Worm (Caenorhabditis elegans) whole organism, L2 larva: ENCODE measurements around the gene srx-104.

Experiments
- C34F6.9 ChIP-seq: fragments of 150-350 bp; optimal IDR thresholded peaks from 2 replicates; lab custom pipeline; 2014; ENCODE audit warnings: missing biosample characterization, missing genetic modification characterization
- F13H6.1 ChIP-seq: sonication (generic microtip); optimal IDR thresholded peaks from 2 replicates; lab custom pipeline; 2016; ENCODE audit warnings: missing genetic modification characterization, missing compliant biosample characterization
- Y55F3AM.14 ChIP-seq: fragments of 200-800 bp; sonication (Bioruptor generic); optimal IDR thresholded peaks from 2 replicates; lab custom pipeline; 2018; ENCODE audit warnings: mild to moderate bottlenecking, missing genetic modification characterization, missing compliant biosample characterization
- ZK546.5 ChIP-seq: sonication (generic microtip); optimal IDR thresholded peaks from 2 replicates; lab custom pipeline; 2017; ENCODE audit warnings: missing biosample characterization, missing genetic modification characterization
- alr-1 ChIP-seq: fragments of 150-350 bp; optimal IDR thresholded peaks from 2 replicates; lab custom pipeline; 2014; ENCODE audit warnings: missing biosample characterization, missing genetic modification characterization
- aly-2 ChIP-seq: fragments of 150-350 bp; optimal IDR thresholded peaks from 2 replicates; lab custom pipeline; 2014; ENCODE audit warnings: missing biosample characterization, missing genetic modification characterization
- ama-1 ChIP-seq: fragments of 150-350 bp; optimal IDR thresholded peaks from 2 replicates; lab custom pipeline; 2018; ENCODE audit warnings: inconsistent platforms
- ceh-16 ChIP-seq: fragments of 150-350 bp; optimal IDR thresholded peaks from 2 replicates; lab custom pipeline; 2014; ENCODE audit warnings: missing biosample characterization, missing genetic modification characterization
- ceh-82 ChIP-seq: fragments of 150-350 bp; optimal IDR thresholded peaks from 2 replicates; lab custom pipeline; 2014; ENCODE audit warnings: missing biosample characterization, missing genetic modification characterization
- crh-2 ChIP-seq: sonication (generic microtip); optimal IDR thresholded peaks from 2 replicates; lab custom pipeline; 2017; ENCODE audit warnings: missing biosample characterization, missing genetic modification characterization
- egl-27 ChIP-seq: sonication (generic microtip); optimal IDR thresholded peaks from 3 replicates; lab custom pipeline; 2017; ENCODE audit warnings: missing biosample characterization, missing genetic modification reagents, missing genetic modification characterization
- elt-1 ChIP-seq: fragments of 150-350 bp; optimal IDR thresholded peaks from 2 replicates; lab custom pipeline; 2014; ENCODE audit warnings: missing biosample characterization, missing genetic modification characterization
- fos-1 ChIP-seq: fragments of 150-350 bp; optimal IDR thresholded peaks from 2 replicates; lab custom pipeline; 2014; ENCODE audit warnings: missing biosample characterization, missing genetic modification characterization
- gmeb-1 ChIP-seq: fragments of 150-350 bp; optimal IDR thresholded peaks from 2 replicates; lab custom pipeline; 2014; ENCODE audit warnings: missing biosample characterization, missing genetic modification characterization
- lin-11 ChIP-seq: fragments of 150-350 bp; sonication (generic microtip); optimal IDR thresholded peaks from 2 replicates; lab custom pipeline; 2014; ENCODE audit warnings: missing biosample characterization, missing genetic modification characterization, inconsistent platforms, mixed read lengths
- lin-13 ChIP-seq: fragments of 150-350 bp; optimal IDR thresholded peaks from 2 replicates; lab custom pipeline; 2014; ENCODE audit warnings: missing biosample characterization, missing genetic modification reagents, missing genetic modification characterization
- lin-39 ChIP-seq: fragments of 150-350 bp; optimal IDR thresholded peaks from 2 replicates; lab custom pipeline; 2014; ENCODE audit warnings: missing biosample characterization, missing genetic modification reagents, missing genetic modification characterization
- lsy-2 ChIP-seq, 2 experiments: fragments of 150-350 bp in 1 of 2; sonication (generic microtip) in 1 of 2; optimal IDR thresholded peaks; 2 replicates each; lab custom pipeline; 2014 to 2017; ENCODE audit warnings: missing biosample characterization in 2 of 2, missing genetic modification characterization in 2 of 2
- mab-5 ChIP-seq: fragments of 150-350 bp; optimal IDR thresholded peaks from 2 replicates; lab custom pipeline; 2014; ENCODE audit warnings: missing biosample characterization, missing genetic modification characterization
- mbf-1 ChIP-seq: sonication (generic microtip); optimal IDR thresholded peaks from 2 replicates; lab custom pipeline; 2017; ENCODE audit warnings: missing biosample characterization, missing genetic modification characterization
- mdl-1 ChIP-seq, 2 experiments: fragments of 150-350 bp in 1 of 2; sonication (generic microtip) in 1 of 2; optimal IDR thresholded peaks; 2 replicates each; lab custom pipeline; 2017; ENCODE audit warnings: missing biosample characterization in 2 of 2, missing genetic modification characterization in 2 of 2
- nhr-11 ChIP-seq: fragments of 150-350 bp; optimal IDR thresholded peaks from 2 replicates; lab custom pipeline; 2014; ENCODE audit warnings: missing biosample characterization, missing genetic modification characterization
- nhr-12 ChIP-seq: fragments of 150-350 bp; optimal IDR thresholded peaks from 2 replicates; lab custom pipeline; 2014; ENCODE audit warnings: missing biosample characterization, missing genetic modification characterization
- nhr-129 ChIP-seq: fragments of 150-350 bp; optimal IDR thresholded peaks from 2 replicates; lab custom pipeline; 2014; ENCODE audit warnings: missing biosample characterization, missing genetic modification characterization
- nhr-237 ChIP-seq: fragments of 150-350 bp; optimal IDR thresholded peaks from 2 replicates; lab custom pipeline; 2014; ENCODE audit warnings: missing biosample characterization, missing genetic modification characterization
- nhr-25 ChIP-seq: fragments of 150-350 bp; sonication (generic microtip); optimal IDR thresholded peaks from 3 replicates; lab custom pipeline; 2014; ENCODE audit warnings: missing biosample characterization, missing genetic modification characterization
- peb-1 ChIP-seq: fragments of 150-350 bp; optimal IDR thresholded peaks from 2 replicates; lab custom pipeline; 2014; ENCODE audit warnings: missing biosample characterization, missing genetic modification characterization
- sem-4 ChIP-seq: fragments of 150-350 bp; optimal IDR thresholded peaks from 2 replicates; lab custom pipeline; 2014; ENCODE audit warnings: missing biosample characterization, missing genetic modification reagents, missing genetic modification characterization
- sma-3 ChIP-seq: sonication (generic microtip); optimal IDR thresholded peaks from 2 replicates; lab custom pipeline; 2016; ENCODE audit warnings: missing genetic modification reagents, missing genetic modification characterization, missing compliant biosample characterization
- snpc-4 ChIP-seq: fragments of 150-350 bp; optimal IDR thresholded peaks from 2 replicates; lab custom pipeline; 2014; ENCODE audit warnings: missing biosample characterization, missing genetic modification characterization
- unc-39 ChIP-seq: fragments of 150-350 bp; optimal IDR thresholded peaks from 2 replicates; lab custom pipeline; 2014; ENCODE audit warnings: missing biosample characterization, missing genetic modification characterization
- unc-55 ChIP-seq: fragments of 150-350 bp; sonication (generic microtip); optimal IDR thresholded peaks from 3 replicates; lab custom pipeline; 2014; ENCODE audit warnings: missing biosample characterization, missing genetic modification reagents, missing genetic modification characterization
- zag-1 ChIP-seq: fragments of 150-350 bp; optimal IDR thresholded peaks from 2 replicates; lab custom pipeline; 2014; ENCODE audit warnings: missing biosample characterization, missing genetic modification characterization
- ztf-1 ChIP-seq: fragments of 200-800 bp; sonication (Bioruptor generic); conservative IDR thresholded peaks from 2 replicates; pipeline ENCODE4 v1.3.6; 2022; ENCODE audit warnings: missing genetic modification characterization, missing compliant biosample characterization
- ztf-11 ChIP-seq: sonication (generic microtip); optimal IDR thresholded peaks from 2 replicates; lab custom pipeline; 2017; ENCODE audit warnings: missing biosample characterization, missing genetic modification characterization
- ztf-4 ChIP-seq: fragments of 150-350 bp; optimal IDR thresholded peaks from 2 replicates; lab custom pipeline; 2014; ENCODE audit warnings: missing biosample characterization, missing genetic modification characterization

Gene srx-104

DNA sequence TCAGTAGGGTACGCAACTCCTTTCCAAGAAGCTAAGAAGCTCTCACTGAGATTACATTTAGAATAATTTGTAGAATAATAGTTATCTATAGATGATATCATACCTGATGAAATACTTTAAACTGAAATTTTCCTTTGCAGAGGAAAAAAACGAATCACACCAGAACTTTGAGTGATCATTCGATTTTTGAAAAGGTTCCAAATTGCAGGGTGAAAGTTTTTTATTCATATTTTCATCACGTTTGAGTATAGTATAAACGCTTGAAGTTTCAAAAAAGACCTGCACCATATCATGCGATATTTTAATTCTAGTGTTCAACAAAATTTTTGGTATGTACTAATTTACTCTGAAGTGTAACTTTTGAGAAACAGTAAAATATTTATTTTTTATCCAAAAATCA, 15.1 kb upstream of the srx-104 start, which contains the start of gene srh-100:
TSS of gene srh-100 (minus strand) at position 101 of the 400 bp plus-strand sequence.
- TF ChIP-seq nhr-11 (tag; lab: Kevin White, UChicago) (no peak), sem-4 (tag; lab: Kevin White, UChicago) (no peak), lin-13 (GFP tag; lab: Kevin White, UChicago) (no peak), fos-1 (tag; lab: Kevin White, UChicago) (no peak), unc-39 (no peak), lsy-2 (tag; optimal IDR thresholded peaks at IDR 0.05; lab: Kevin White, UChicago) (no peak), unc-55 (GFP tag; lab: Kevin White, UChicago) (no peak), mdl-1 (tag; optimal IDR thresholded peaks at IDR 0.05; lab: Kevin White, UChicago) (no peak), F13H6.1 (tag; lab: Kevin White, UChicago) (no peak), ama-1 (lab: Kevin White, UChicago) (no peak), sma-3 (GFP tag; lab: Kevin White, UChicago) (no peak), ceh-16 (tag; lab: Kevin White, UChicago) (no peak), lin-11 (tag; lab: Kevin White, UChicago) (no peak), nhr-12 (tag; lab: Kevin White, UChicago) (no peak), C34F6.9 (tag; lab: Kevin White, UChicago) (no peak), ztf-11 (no peak)

ce11 chrII:3711047-3711446, 11.6 kb upstream of the srx-104 start, which contains the start of gene fbxc-53:
fbxc-53 (plus strand) TSS chrII:3711291.
- TF ChIP-seq sem-4 (tag; lab: Kevin White, UChicago): no peak
- TF ChIP-seq egl-27 (tag; lab: Kevin White, UChicago): no peak
- no peak for TF ChIP-seq mdl-1 (tag; optimal IDR thresholded peaks at IDR 0.05; lab: Kevin White, UChicago)
- no peak for TF ChIP-seq alr-1 (tag; lab: Kevin White, UChicago)
- TF ChIP-seq elt-1 (tag; lab: Kevin White, UChicago): no peak
- TF ChIP-seq sma-3 (GFP tag; lab: Kevin White, UChicago): no peak
- no peak for TF ChIP-seq ceh-16 (tag; lab: Kevin White, UChicago)
- no peak for TF ChIP-seq fos-1 (tag; lab: Kevin White, UChicago)
- no peak for TF ChIP-seq ztf-4 (tag; lab: Kevin White, UChicago)
- no peak for TF ChIP-seq lin-13 (GFP tag; lab: Kevin White, UChicago)
- no peak for TF ChIP-seq mab-5 (tag; lab: Kevin White, UChicago)
- no peak for TF ChIP-seq snpc-4 (tag; lab: Kevin White, UChicago)
- no peak for TF ChIP-seq ztf-1 (GFP tag; lab: Robert Waterston, UW)
- no peak for TF ChIP-seq gmeb-1
- TF ChIP-seq zag-1 (tag; lab: Kevin White, UChicago): no peak
- TF ChIP-seq ama-1 (lab: Kevin White, UChicago): no peak

DNA sequence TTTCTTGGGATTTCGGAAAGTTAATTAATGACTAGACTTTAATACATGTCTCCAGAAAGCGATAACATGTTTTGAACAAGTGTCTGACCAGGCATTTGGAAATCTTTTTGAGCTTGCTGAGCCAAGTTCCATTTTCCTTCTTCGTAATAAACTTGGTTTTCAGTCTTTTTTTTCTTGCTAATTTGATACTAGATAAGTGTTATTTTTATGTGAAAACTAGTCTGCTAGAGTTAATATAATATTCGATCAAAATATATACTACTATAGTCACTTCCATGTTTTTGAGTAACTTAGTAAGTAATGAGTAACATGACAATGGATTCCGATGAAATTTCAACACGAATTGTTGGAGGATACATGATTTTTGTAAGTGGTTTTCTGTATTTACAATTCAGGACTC, 9.8 kb upstream of the srx-104 start, which contains the start of gene srx-110:
TSS of gene srx-110 (plus strand) at position 301 of the 400 bp plus-strand sequence.
- TF ChIP-seq aly-2: no peak
- no peak for TF ChIP-seq fos-1 (tag; lab: Kevin White, UChicago)
- no peak for TF ChIP-seq gmeb-1
- TF ChIP-seq nhr-237 (tag; lab: Kevin White, UChicago): no peak
- no peak for TF ChIP-seq nhr-129 (tag; lab: Kevin White, UChicago)
- no peak for TF ChIP-seq ceh-16 (tag; lab: Kevin White, UChicago)
- no peak for TF ChIP-seq zag-1 (tag; lab: Kevin White, UChicago)
- TF ChIP-seq crh-2 (tag; lab: Kevin White, UChicago): no peak
- TF ChIP-seq unc-39: no peak
- TF ChIP-seq ZK546.5: no peak

ce11 chrII:3705320-3705719, 5.8 kb upstream of the srx-104 start, which contains the start of gene srx-108:
srx-108 (plus strand) TSS chrII:3705620.
- no peak for TF ChIP-seq nhr-25
- no peak for TF ChIP-seq sem-4 (tag; lab: Kevin White, UChicago)
- TF ChIP-seq ztf-4 (tag; lab: Kevin White, UChicago): no peak
- TF ChIP-seq peb-1 (tag; lab: Kevin White, UChicago): no peak
- TF ChIP-seq Y55F3AM.14 (GFP tag; lab: Kevin White, UChicago): no peak
- TF ChIP-seq unc-39: no peak
- no peak for TF ChIP-seq unc-55 (GFP tag; lab: Kevin White, UChicago)
- no peak for TF ChIP-seq snpc-4 (tag; lab: Kevin White, UChicago)
- TF ChIP-seq lin-11 (tag; lab: Kevin White, UChicago): no peak
- TF ChIP-seq aly-2: no peak
- no peak for TF ChIP-seq alr-1 (tag; lab: Kevin White, UChicago)
- no peak for TF ChIP-seq lin-39
- TF ChIP-seq gmeb-1: no peak
- no peak for TF ChIP-seq ceh-82 (tag; lab: Kevin White, UChicago)
- no peak for TF ChIP-seq C34F6.9 (tag; lab: Kevin White, UChicago)
- no peak for TF ChIP-seq mbf-1 (tag; lab: Kevin White, UChicago)
- no peak for TF ChIP-seq elt-1 (tag; lab: Kevin White, UChicago)
- TF ChIP-seq lsy-2 (tag; optimal IDR thresholded peaks at IDR 0.05; lab: Kevin White, UChicago): no peak
- TF ChIP-seq mab-5 (tag; lab: Kevin White, UChicago): no peak
